Fruit fly (Drosophila melanogaster) whole organism, embryonic: ENCODE data around the gene firl.

Experiments used
- Antp ChIP-seq: fragments of 200-800 bp; sonication (Bioruptor generic); optimal IDR thresholded peaks from 3 replicates; lab custom pipeline; 2016; ENCODE audit warnings: missing biosample characterization, missing genetic modification characterization
- Bgb ChIP-seq: fragments of 200-800 bp; sonication (Bioruptor generic); IDR thresholded peaks from 2 replicates; pipeline ENCODE4 v1.3.6; 2022; ENCODE audit warnings: missing biosample characterization, missing genetic modification characterization; ENCODE audit not compliant: partially characterized antibody
- BtbVII ChIP-seq: fragments of 200-800 bp; sonication (Bioruptor generic); optimal IDR thresholded peaks from 3 replicates; lab custom pipeline; 2017; ENCODE audit warnings: missing biosample characterization, mild to moderate bottlenecking, missing genetic modification characterization
- CG10654 ChIP-seq: fragments of 200-800 bp; sonication (Bioruptor generic); optimal IDR thresholded peaks from 2 replicates; lab custom pipeline; 2016; ENCODE audit warnings: missing biosample characterization, missing genetic modification characterization
- CG10959 ChIP-seq: fragments of 200-800 bp; sonication (Bioruptor generic); IDR thresholded peaks from 2 replicates; pipeline ENCODE4 v1.3.6; 2022; ENCODE audit warnings: missing biosample characterization, missing genetic modification characterization
- CG11695 ChIP-seq: fragments of 200-800 bp; sonication (Bioruptor generic); IDR thresholded peaks from 3 replicates; pipeline ENCODE4 v1.3.6; 2022; ENCODE audit warnings: missing biosample characterization, missing genetic modification characterization
- CG14050 ChIP-seq: fragments of 200-800 bp; sonication (Bioruptor generic); IDR thresholded peaks from 3 replicates; pipeline ENCODE4 v1.3.6; 2022; ENCODE audit warnings: missing biosample characterization, missing genetic modification characterization
- CG17359 ChIP-seq: fragments of 200-800 bp; sonication (Bioruptor generic); optimal IDR thresholded peaks from 3 replicates; lab custom pipeline; 2018; ENCODE audit warnings: missing biosample characterization, mild to moderate bottlenecking, missing genetic modification characterization, moderate library complexity
- CG17385 ChIP-seq: fragments of 200-800 bp; sonication (Bioruptor generic); optimal IDR thresholded peaks from 3 replicates; lab custom pipeline; 2018; ENCODE audit warnings: missing biosample characterization, mild to moderate bottlenecking, missing genetic modification characterization
- CG18599 ChIP-seq: fragments of 200-800 bp; sonication (Bioruptor generic); optimal IDR thresholded peaks from 3 replicates; lab custom pipeline; 2017; ENCODE audit warnings: missing biosample characterization, missing genetic modification characterization, mild to moderate bottlenecking, moderate library complexity, missing genetic modification reagents
- CG30431 ChIP-seq: fragments of 200-800 bp; sonication (Bioruptor generic); optimal IDR thresholded peaks from 2 replicates; lab custom pipeline; 2017; ENCODE audit warnings: missing biosample characterization, missing genetic modification characterization
- CG32767 ChIP-seq: fragments of 200-800 bp; sonication (Bioruptor generic); IDR thresholded peaks from 2 replicates; pipeline ENCODE4 v1.3.6; 2022; ENCODE audit warnings: missing biosample characterization, missing genetic modification characterization
- CG32772 ChIP-seq: fragments of 200-800 bp; sonication (Bioruptor generic); IDR thresholded peaks from 2 replicates; pipeline ENCODE4 v1.3.6; 2022; ENCODE audit warnings: missing biosample characterization, missing genetic modification characterization
- CG3281 ChIP-seq: fragments of 200-800 bp; sonication (Bioruptor generic); optimal IDR thresholded peaks from 3 replicates; lab custom pipeline; 2017; ENCODE audit warnings: missing biosample characterization, mild to moderate bottlenecking, missing genetic modification characterization
- CG33557 ChIP-seq: fragments of 200-800 bp; sonication (Bioruptor generic); optimal IDR thresholded peaks from 2 replicates; lab custom pipeline; 2019; ENCODE audit warnings: missing biosample characterization, mild to moderate bottlenecking, missing genetic modification characterization, moderate library complexity
- CG34376 ChIP-seq: fragments of 200-800 bp; sonication (Bioruptor generic); optimal IDR thresholded peaks from 2 replicates; lab custom pipeline; 2018; ENCODE audit warnings: missing biosample characterization, mild to moderate bottlenecking, missing genetic modification characterization
- CG4360 ChIP-seq: fragments of 200-800 bp; sonication (Bioruptor generic); IDR thresholded peaks from 2 replicates; pipeline ENCODE4 v1.3.6; 2022; ENCODE audit warnings: missing biosample characterization, missing genetic modification characterization
- CG4707 ChIP-seq: fragments of 200-800 bp; sonication (Bioruptor generic); optimal IDR thresholded peaks from 2 replicates; lab custom pipeline; 2018; ENCODE audit warnings: missing biosample characterization, mild to moderate bottlenecking, missing genetic modification characterization, moderate library complexity
- CG6254 ChIP-seq: fragments of 200-800 bp; sonication (Bioruptor generic); optimal IDR thresholded peaks from 3 replicates; lab custom pipeline; 2017; ENCODE audit warnings: mild to moderate bottlenecking, missing biosample characterization, missing genetic modification reagents, missing genetic modification characterization
- CG7556 ChIP-seq: fragments of 200-800 bp; sonication (Bioruptor generic); optimal IDR thresholded peaks from 2 replicates; lab custom pipeline; 2017; ENCODE audit warnings: missing biosample characterization, mild to moderate bottlenecking, missing genetic modification characterization
- CkIIα-i1 ChIP-seq: fragments of 200-800 bp; sonication (Bioruptor generic); IDR thresholded peaks from 2 replicates; pipeline ENCODE4 v1.3.6; 2022; ENCODE audit warnings: missing biosample characterization, missing genetic modification characterization
- Dp ChIP-seq: fragments of 200-800 bp; sonication (Bioruptor generic); optimal IDR thresholded peaks from 2 replicates; lab custom pipeline; 2018; ENCODE audit warnings: missing biosample characterization, mild to moderate bottlenecking, missing genetic modification characterization, moderate library complexity
- Ets65A ChIP-seq: fragments of 200-800 bp; sonication (Bioruptor generic); peaks from one replicate; lab custom pipeline; 2016; ENCODE audit warnings: missing biosample characterization, missing genetic modification characterization
- Lhr ChIP-seq: fragments of 200-800 bp; sonication (Bioruptor generic); optimal IDR thresholded peaks from 3 replicates; lab custom pipeline; 2017; ENCODE audit warnings: mild to moderate bottlenecking, missing biosample characterization, missing genetic modification reagents, missing genetic modification characterization
- Lim3 ChIP-seq: fragments of 200-800 bp; sonication (Bioruptor generic); IDR thresholded peaks from 2 replicates; pipeline ENCODE4 v1.3.6; 2022; ENCODE audit warnings: missing biosample characterization, missing genetic modification characterization
- Med ChIP-seq: fragments of 200-800 bp; sonication (Bioruptor generic); peaks from one replicate; lab custom pipeline; 2016; ENCODE audit warnings: missing biosample characterization, missing genetic modification characterization, mild to moderate bottlenecking, inconsistent platforms, moderate library complexity
- NFAT ChIP-seq: fragments of 200-800 bp; sonication (Bioruptor generic); IDR thresholded peaks from 2 replicates; pipeline ENCODE4 v1.3.6; 2022; ENCODE audit warnings: missing biosample characterization, missing genetic modification characterization
- Nf-YB ChIP-seq: fragments of 200-800 bp; sonication (Bioruptor generic); optimal IDR thresholded peaks from 3 replicates; lab custom pipeline; 2019; ENCODE audit warnings: missing biosample characterization, mild to moderate bottlenecking, missing genetic modification characterization, moderate library complexity
- Vsx1 ChIP-seq: fragments of 200-800 bp; sonication (Bioruptor generic); optimal IDR thresholded peaks from 2 replicates; lab custom pipeline; 2017; ENCODE audit warnings: missing biosample characterization, mild to moderate bottlenecking, missing genetic modification characterization, missing genetic modification reagents
- ase ChIP-seq: fragments of 200-800 bp; sonication (Bioruptor generic); IDR thresholded peaks from 3 replicates; pipeline ENCODE4 v1.3.6; 2022; ENCODE audit warnings: missing biosample characterization, missing genetic modification characterization
- cas ChIP-seq: fragments of 200-800 bp; sonication (Bioruptor generic); IDR thresholded peaks from 2 replicates; pipeline ENCODE4 v1.3.6; 2022; ENCODE audit warnings: missing biosample characterization, missing genetic modification characterization
- chinmo ChIP-seq: fragments of 200-800 bp; sonication (Bioruptor generic); IDR thresholded peaks from 4 replicates; pipeline ENCODE4 v1.3.6; 2022; ENCODE audit warnings: missing biosample characterization, missing genetic modification characterization; ENCODE audit not compliant: partially characterized antibody
- corto ChIP-seq: fragments of 200-800 bp; sonication (Bioruptor generic); optimal IDR thresholded peaks from 2 replicates; lab custom pipeline; 2016; ENCODE audit warnings: missing biosample characterization, mild to moderate bottlenecking, missing genetic modification characterization, moderate library complexity
- danr ChIP-seq: fragments of 200-800 bp; sonication (Bioruptor generic); IDR thresholded peaks from 2 replicates; pipeline ENCODE4 v1.3.6; 2022; ENCODE audit warnings: missing biosample characterization, missing genetic modification characterization
- grn ChIP-seq: fragments of 200-800 bp; sonication (Bioruptor generic); optimal IDR thresholded peaks from 3 replicates; lab custom pipeline; 2017; ENCODE audit warnings: missing biosample characterization, missing genetic modification characterization
- hkb ChIP-seq, 2 experiments: fragments of 200-800 bp in 1 of 2; fragments of >200 bp in 1 of 2; sonication (Bioruptor generic) in 1 of 2; IDR thresholded peaks in 1 of 2; optimal IDR thresholded peaks in 1 of 2; 2 replicates each; pipeline versions ENCODE4 v1.3.6 to Lab custom; 2017 to 2022; ENCODE audit warnings: missing biosample characterization in 1 of 2, missing genetic modification characterization in 1 of 2
- jigr1 ChIP-seq: fragments of 200-800 bp; sonication (Bioruptor generic); IDR thresholded peaks from 3 replicates; pipeline ENCODE4 v1.3.6; 2022; ENCODE audit warnings: missing biosample characterization, missing genetic modification characterization
- lov ChIP-seq, 2 experiments: fragments of 200-800 bp in 1 of 2; fragments of >200 bp in 1 of 2; sonication (Bioruptor generic) in 1 of 2; IDR thresholded peaks in 1 of 2; optimal IDR thresholded peaks in 1 of 2; 2 replicates in 1 of 2; 3 replicates in 1 of 2; pipeline versions ENCODE4 v1.3.6 to Lab custom; 2017 to 2022; ENCODE audit warnings: missing biosample characterization in 1 of 2, missing genetic modification characterization in 1 of 2
- nerfin-1 ChIP-seq: fragments of 200-800 bp; sonication (Bioruptor generic); optimal IDR thresholded peaks from 3 replicates; lab custom pipeline; 2019; ENCODE audit warnings: missing biosample characterization, mild to moderate bottlenecking, missing genetic modification characterization, moderate library complexity
- pho ChIP-seq: fragments of 200-800 bp; sonication (Bioruptor generic); optimal IDR thresholded peaks from 2 replicates; lab custom pipeline; 2016; ENCODE audit warnings: missing biosample characterization, missing genetic modification characterization
- pros ChIP-seq: fragments of 200-800 bp; sonication (Bioruptor generic); optimal IDR thresholded peaks from 3 replicates; lab custom pipeline; 2019; ENCODE audit warnings: missing biosample characterization, mild to moderate bottlenecking, missing genetic modification characterization, moderate library complexity
- sd ChIP-seq: fragments of 200-800 bp; sonication (Bioruptor generic); optimal IDR thresholded peaks from 3 replicates; lab custom pipeline; 2018; ENCODE audit warnings: missing biosample characterization, mild to moderate bottlenecking, missing genetic modification characterization, moderate library complexity
- sens ChIP-seq: fragments of 200-800 bp; sonication (Bioruptor generic); peaks from one replicate; lab custom pipeline; 2016; ENCODE audit warnings: missing biosample characterization, missing genetic modification characterization
- shn ChIP-seq: fragments of 200-800 bp; sonication (Bioruptor generic); optimal IDR thresholded peaks from 3 replicates; lab custom pipeline; 2016; ENCODE audit warnings: missing biosample characterization, missing genetic modification characterization
- slbo ChIP-seq: fragments of 200-800 bp; sonication (Bioruptor generic); IDR thresholded peaks from 2 replicates; pipeline ENCODE4 v1.3.6; 2022; ENCODE audit warnings: missing biosample characterization, missing genetic modification characterization
- stwl ChIP-seq: fragments of 200-800 bp; sonication (Bioruptor generic); optimal IDR thresholded peaks from 3 replicates; lab custom pipeline; 2018; ENCODE audit warnings: missing biosample characterization, mild to moderate bottlenecking, missing genetic modification characterization, moderate library complexity
- sug ChIP-seq: fragments of 200-800 bp; optimal IDR thresholded peaks from 2 replicates; lab custom pipeline; 2019; ENCODE audit warnings: missing biosample characterization, mild to moderate bottlenecking, missing genetic modification characterization, moderate library complexity
- twi ChIP-seq: fragments of 200-800 bp; optimal IDR thresholded peaks from 2 replicates; lab custom pipeline; 2019; ENCODE audit warnings: missing biosample characterization, mild to moderate bottlenecking, missing genetic modification characterization, moderate library complexity
- yki ChIP-seq: fragments of >200 bp; optimal IDR thresholded peaks from 3 replicates; lab custom pipeline; 2018

The firl gene

dm6 chr2L:12030552-12031131 is 35.9 kb downstream of the firl start (continued):
- peak; percentile 87 for TF ChIP-seq sd (tag; lab: Kevin White, UChicago)
- TF ChIP-seq Med = peak; percentile 12
- no peak for TF ChIP-seq CG4707
- no peak for TF ChIP-seq CG32767 (GFP tag; lab: Robert Waterston, UW)
- TF ChIP-seq chinmo (GFP tag; lab: Robert Waterston, UW) = 0 out of 4 replicates have a peak, but pooled peaks have one; percentile 48
- TF ChIP-seq CG11695 (GFP tag; lab: Robert Waterston, UW) = no peak
- TF ChIP-seq corto = no peak
- TF ChIP-seq jigr1 (GFP tag; lab: Robert Waterston, UW) = no peak
- no peak for TF ChIP-seq Lim3 (GFP tag; lab: Robert Waterston, UW)
- no peak for TF ChIP-seq CG10654
- TF ChIP-seq CG33557 = no peak
- TF ChIP-seq NFAT (GFP tag; lab: Robert Waterston, UW) = 0 out of 2 replicates have a peak, but pooled peaks have one; percentile 7
- no peak for TF ChIP-seq CG17385 (GFP tag; lab: Kevin White, UChicago)
- no peak for TF ChIP-seq CG6254 (GFP tag; lab: Kevin White, UChicago)
- no peak for TF ChIP-seq hkb (optimal IDR thresholded peaks at IDR 0.05; lab: Kevin White, UChicago)
- no peak for TF ChIP-seq hkb (GFP tag; IDR thresholded peaks at IDR 0.05; lab: Robert Waterston, UW)
- no peak for TF ChIP-seq lov (optimal IDR thresholded peaks at IDR 0.05; lab: Kevin White, UChicago)
- no peak for TF ChIP-seq lov (GFP tag; IDR thresholded peaks at IDR 0.05; lab: Robert Waterston, UW)
- TF ChIP-seq Bgb (GFP tag; lab: Robert Waterston, UW) = no peak
- TF ChIP-seq CG4360 = no peak
- TF ChIP-seq CG32772 (GFP tag; lab: Robert Waterston, UW) = no peak
- no peak for TF ChIP-seq BtbVII (GFP tag; lab: Kevin White, UChicago)
- TF ChIP-seq CG7556 = no peak
- no peak for TF ChIP-seq Dp
- TF ChIP-seq CG3281 (GFP tag; lab: Kevin White, UChicago) = no peak
- TF ChIP-seq Nf-YB = peak; percentile 58
- no peak for TF ChIP-seq CkIIα-i1 (GFP tag; lab: Robert Waterston, UW)
- no peak for TF ChIP-seq CG14050 (GFP tag; lab: Robert Waterston, UW)
- TF ChIP-seq CG18599 = peak; percentile 4
- no peak for TF ChIP-seq yki (lab: Kevin White, UChicago)

- TF ChIP-seq danr (no peak), CG30431 (GFP tag; lab: Kevin White, UChicago) (no peak), CG34376 (peak; percentile 69), shn (GFP tag; lab: Kevin White, UChicago) (no peak), sug (peak; percentile 82), grn (GFP tag; lab: Kevin White, UChicago) (peak; percentile 69), Lhr (GFP tag; lab: Kevin White, UChicago) (no peak), nerfin-1 (tag; lab: Kevin White, UChicago) (no peak), CG7556 (no peak), twi (tag; lab: Kevin White, UChicago) (no peak), CG17359 (tag; lab: Kevin White, UChicago) (no peak), sens (GFP tag; lab: Kevin White, UChicago) (peak; percentile 33), chinmo (GFP tag; lab: Robert Waterston, UW) (0 out of 4 replicates have a peak, but pooled peaks have one; percentile 55), pho (GFP tag; lab: Kevin White, UChicago) (no peak), pros (GFP tag; lab: Kevin White, UChicago) (no peak), Antp (no peak), stwl (tag; lab: Kevin White, UChicago) (no peak), CG10959 (GFP tag; lab: Robert Waterston, UW) (no peak), Med (peak; percentile 45), ase (GFP tag; lab: Robert Waterston, UW) (no peak), Vsx1 (GFP tag; lab: Kevin White, UChicago) (peak; percentile 25), cas (no peak), Ets65A (GFP tag; lab: Kevin White, UChicago) (no peak), slbo (GFP tag; lab: Robert Waterston, UW) (no peak)
Measured at dm6 chr2L:12029594-12030197, 36.9 kb downstream of the firl start.
